Worm (Caenorhabditis elegans) whole organism, L1 larva: Measurements from ENCODE around the gene srj-57.

Source experiments
- ama-1 ChIP-seq: fragments of 150-350 bp; optimal IDR thresholded peaks from 2 replicates; lab custom pipeline; 2014
- ceh-63 ChIP-seq: fragments of 200-800 bp; sonication (Bioruptor generic); optimal IDR thresholded peaks from 2 replicates; lab custom pipeline; 2018; ENCODE audit warnings: mild to moderate bottlenecking, missing genetic modification characterization, missing compliant biosample characterization
- ceh-82 ChIP-seq, 3 experiments: fragments of 150-350 bp in 1 of 3; sonication (generic microtip) in 2 of 3; optimal IDR thresholded peaks; 2 replicates each; lab custom pipeline; 2014 to 2017; ENCODE audit warnings: missing biosample characterization in 3 of 3, missing genetic modification characterization in 3 of 3
- fkh-10 ChIP-seq: sonication (generic microtip); optimal IDR thresholded peaks from 2 replicates; lab custom pipeline; 2017; ENCODE audit warnings: missing biosample characterization, missing genetic modification reagents, missing genetic modification characterization
- lin-14 ChIP-seq: fragments of 200-800 bp; sonication (Bioruptor generic); optimal IDR thresholded peaks from 2 replicates; lab custom pipeline; 2018; ENCODE audit warnings: mild to moderate bottlenecking, missing genetic modification characterization, moderate library complexity, missing compliant biosample characterization
- mab-9 ChIP-seq: fragments of 200-800 bp; sonication (Bioruptor generic); IDR thresholded peaks from 2 replicates; pipeline ENCODE4 v1.3.6; 2022; ENCODE audit warnings: missing genetic modification reagents, missing genetic modification characterization, missing compliant biosample characterization
- nhr-76 ChIP-seq: sonication (generic microtip); optimal IDR thresholded peaks from 2 replicates; lab custom pipeline; 2017; ENCODE audit warnings: missing biosample characterization, missing genetic modification characterization
- sptf-1 ChIP-seq: fragments of 150-350 bp; optimal IDR thresholded peaks from 2 replicates; lab custom pipeline; 2014; ENCODE audit warnings: missing biosample characterization, missing genetic modification characterization
- unc-98 ChIP-seq: fragments of 200-800 bp; sonication (Bioruptor generic); IDR thresholded peaks from 2 replicates; pipeline ENCODE4 v1.3.6; 2022; ENCODE audit warnings: missing genetic modification characterization, missing compliant biosample characterization

DNA sequence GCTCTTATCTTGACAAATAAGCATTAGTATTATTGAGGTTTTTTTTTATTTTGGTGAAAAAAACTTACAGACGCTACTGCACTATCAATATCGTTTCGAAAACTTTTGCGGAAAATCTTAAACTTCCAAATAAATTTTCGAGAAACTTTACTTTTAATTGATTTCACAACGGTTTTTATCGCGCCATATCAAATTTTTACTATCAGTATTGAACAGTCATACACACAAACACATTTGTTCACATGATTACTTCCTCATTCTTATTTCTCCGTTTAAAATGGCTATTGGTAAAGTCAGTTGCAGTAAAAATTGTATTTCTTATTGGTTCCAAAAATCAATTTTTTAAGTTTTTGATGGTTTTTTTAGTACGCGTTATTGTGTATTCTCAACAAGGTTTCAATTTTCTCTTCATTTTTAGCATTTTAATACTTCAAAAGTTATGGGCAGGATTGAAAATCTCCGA, 40.9 kb upstream of the srj-57 start, which contains the start of gene pals-32:
- TF ChIP-seq lin-14 (GFP tag; lab: Kevin White, UChicago) (no peak), unc-98 (GFP tag; lab: Robert Waterston, UW) (no peak), ama-1 (lab: Kevin White, UChicago) (no peak), mab-9 (GFP tag; lab: Robert Waterston, UW) (no peak), sptf-1 (tag; lab: Kevin White, UChicago) (no peak), ceh-82 (tag; optimal IDR thresholded peaks at IDR 0.05; lab: Kevin White, UChicago) (no peak), fkh-10 (GFP tag; lab: Kevin White, UChicago) (no peak), nhr-76 (no peak), ceh-63 (GFP tag; lab: Kevin White, UChicago) (no peak)
